Worm (Caenorhabditis elegans) whole organism, dauer: ENCODE results near the gene C03H5.9.

Experiments
- unc-62 ChIP-seq: sonication (generic microtip); optimal IDR thresholded peaks from 2 replicates; lab custom pipeline; 2017; ENCODE audit warnings: missing biosample characterization, missing genetic modification reagents, missing genetic modification characterization

C03H5.9 gene

DNA sequence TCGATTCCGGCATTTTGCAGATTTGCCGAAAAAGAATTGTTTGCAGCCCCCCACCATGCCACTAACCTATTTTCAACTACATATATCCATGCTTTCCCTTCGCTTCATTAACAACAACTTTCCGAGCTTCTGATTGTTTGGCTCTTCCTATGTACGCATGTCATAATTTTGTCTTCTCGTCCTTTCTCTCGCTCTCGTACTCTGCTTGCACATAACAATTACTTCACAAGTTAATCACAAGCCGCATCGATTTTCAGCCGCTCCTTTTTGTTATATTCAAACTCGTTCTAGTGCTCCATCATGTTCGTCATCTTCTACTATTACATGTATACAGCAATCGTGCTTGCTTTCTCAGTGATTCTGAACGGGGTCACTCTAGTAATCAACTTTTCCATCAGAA is at the start of gene C03H5.9:
Gene C03H5.9 (plus strand): TSS at position 301 of the 400 bp plus-strand sequence.
- no peak for TF ChIP-seq unc-62 (GFP tag; lab: Kevin White, UChicago)

DNA sequence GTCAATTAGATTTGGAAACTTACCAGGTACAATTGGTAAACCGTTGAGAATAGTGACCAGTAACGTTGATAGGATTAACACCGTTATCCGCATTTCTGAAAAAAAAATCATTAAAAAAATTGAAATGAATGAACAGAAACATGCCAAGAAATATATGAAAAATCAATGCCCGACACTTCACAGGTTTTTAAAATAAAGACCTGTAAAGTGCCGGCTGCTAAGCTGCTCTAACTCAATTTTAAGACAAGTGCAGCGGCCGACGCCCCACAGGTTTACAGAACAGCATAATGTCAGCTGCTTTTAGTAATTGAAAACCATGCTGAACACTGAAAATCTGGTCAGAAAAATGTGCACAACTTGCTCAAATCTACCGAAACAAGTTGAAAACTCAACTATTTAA is 46.0 kb upstream of the C03H5.9 start, which contains the start of gene cbn-1:
Gene cbn-1 (minus strand): TSS at position 101 of the 400 bp plus-strand sequence.
- TF ChIP-seq unc-62 (GFP tag; lab: Kevin White, UChicago), result no peak

DNA sequence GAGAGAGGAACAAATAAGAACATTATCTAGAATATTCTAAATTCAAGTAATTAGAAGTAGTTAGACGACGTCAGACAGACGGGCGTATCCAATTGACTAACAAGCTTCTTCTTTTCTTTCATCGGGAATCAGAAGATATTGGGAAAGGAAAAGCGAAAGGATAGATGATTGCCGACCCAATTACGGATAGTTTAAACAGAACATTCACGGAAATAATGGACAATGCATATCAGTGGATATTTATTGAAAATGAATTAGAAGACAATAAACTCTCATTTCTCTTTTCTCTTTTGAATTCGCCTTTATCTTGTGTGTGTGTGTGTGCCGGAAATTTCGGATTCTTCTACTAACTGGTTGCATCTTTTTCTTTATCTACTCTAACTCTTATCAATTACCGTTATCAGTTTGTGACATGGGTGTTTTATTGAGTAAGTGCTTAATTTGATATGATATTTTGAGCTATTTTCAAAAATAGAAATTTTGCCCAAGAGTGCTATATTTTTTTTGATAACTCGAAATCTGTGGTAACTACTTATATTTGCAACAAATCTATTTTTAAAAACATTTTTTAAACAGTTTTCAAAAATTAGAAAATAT is 44.5 kb upstream of the C03H5.9 start:
- no peak for TF ChIP-seq unc-62 (GFP tag; lab: Kevin White, UChicago)

DNA sequence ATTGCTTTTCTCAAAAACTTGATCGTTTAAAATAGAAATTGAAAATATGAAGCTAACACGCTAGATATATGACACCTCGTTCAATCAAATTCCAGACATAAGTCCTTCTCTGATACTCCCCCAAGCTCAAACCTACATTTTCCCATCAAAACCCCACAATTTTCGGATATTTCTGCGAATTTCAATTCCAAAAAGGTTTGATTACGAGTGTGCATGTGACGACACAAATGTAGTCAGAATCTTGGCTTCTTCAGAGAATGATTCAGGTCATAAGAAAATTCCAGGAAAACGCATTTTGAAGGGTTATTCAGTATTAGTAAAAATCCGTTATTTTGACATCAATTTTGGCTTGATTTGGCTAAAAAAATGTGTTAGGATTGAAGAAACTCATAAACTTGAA is 43.6 kb upstream of the C03H5.9 start:
- no peak for TF ChIP-seq unc-62 (GFP tag; lab: Kevin White, UChicago)

DNA sequence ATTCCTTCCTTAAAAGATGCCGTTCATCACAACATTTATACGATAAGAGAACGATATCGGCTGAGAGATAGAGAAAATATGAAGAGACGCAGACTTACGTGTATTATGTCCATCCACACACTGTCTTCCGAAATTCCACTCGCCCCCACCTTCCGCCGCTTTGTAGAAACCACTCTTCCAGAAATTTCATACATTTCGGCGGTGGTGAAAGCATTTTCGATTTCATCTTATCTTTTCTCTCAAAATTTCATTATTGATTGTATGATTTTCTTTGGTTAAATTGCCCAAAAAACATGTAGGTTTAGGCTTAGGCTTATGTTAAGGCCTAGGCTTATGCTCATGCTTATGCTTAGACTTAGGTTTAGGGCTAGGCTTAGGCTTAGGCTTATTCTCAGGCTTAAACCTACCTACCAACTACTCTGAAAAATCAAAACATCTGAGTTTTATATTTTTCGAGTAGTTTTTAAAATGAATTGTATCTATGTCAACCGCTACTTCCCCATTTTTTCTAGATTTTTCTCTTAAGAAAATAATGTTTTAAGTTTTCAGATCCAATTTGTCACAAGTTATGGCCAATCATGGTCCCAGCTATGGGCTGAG is 41.1 kb upstream of the C03H5.9 start, which contains the start of gene cpn-2:
Gene cpn-2 (plus strand): TSS at position 550 of the 600 bp plus-strand sequence.
- TF ChIP-seq unc-62 (GFP tag; lab: Kevin White, UChicago), result no peak

DNA sequence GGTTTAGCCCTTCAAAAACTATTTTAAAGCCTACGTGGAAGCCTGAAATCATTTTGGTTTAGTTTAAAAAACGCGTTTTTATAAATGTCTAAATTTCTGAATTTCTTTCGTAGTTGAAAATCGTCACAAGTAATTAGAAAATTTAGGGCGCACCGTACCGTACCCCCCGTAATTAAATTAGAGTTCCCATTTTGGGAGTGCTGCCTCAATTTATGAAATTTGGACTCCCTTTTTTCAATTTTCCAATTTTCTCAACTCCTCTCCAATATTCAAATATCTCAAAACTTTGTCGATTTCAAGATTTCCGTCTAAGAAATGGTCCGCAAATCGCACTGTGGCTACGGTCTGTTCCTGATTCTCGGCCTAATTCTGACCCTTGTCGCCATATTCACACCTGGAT is 38.2 kb upstream of the C03H5.9 start, which contains the start of gene clc-31:
Gene clc-31 (plus strand): TSS at position 301 of the 400 bp plus-strand sequence.
- no peak for TF ChIP-seq unc-62 (GFP tag; lab: Kevin White, UChicago)

DNA sequence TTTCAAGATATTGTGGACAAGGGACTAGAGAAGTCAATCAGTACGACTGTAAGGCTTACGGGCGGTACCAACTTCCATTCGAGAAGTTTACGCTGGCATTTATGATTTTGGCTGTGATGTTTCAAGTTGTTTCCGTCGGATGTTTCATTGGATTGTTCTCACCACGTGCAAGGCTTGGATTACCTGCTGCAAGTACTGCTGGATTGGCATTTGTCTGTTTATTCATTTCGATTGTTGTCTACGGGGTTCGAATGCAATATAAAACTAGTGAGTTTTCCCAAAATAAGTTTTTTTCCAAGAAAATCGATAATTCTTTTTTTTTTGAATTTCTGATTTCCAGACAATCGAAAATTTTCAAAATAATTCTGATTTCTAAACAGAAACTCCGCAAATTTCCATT is 37.7 kb upstream of the C03H5.9 start:
- TF ChIP-seq unc-62 (GFP tag; lab: Kevin White, UChicago), result no peak

DNA sequence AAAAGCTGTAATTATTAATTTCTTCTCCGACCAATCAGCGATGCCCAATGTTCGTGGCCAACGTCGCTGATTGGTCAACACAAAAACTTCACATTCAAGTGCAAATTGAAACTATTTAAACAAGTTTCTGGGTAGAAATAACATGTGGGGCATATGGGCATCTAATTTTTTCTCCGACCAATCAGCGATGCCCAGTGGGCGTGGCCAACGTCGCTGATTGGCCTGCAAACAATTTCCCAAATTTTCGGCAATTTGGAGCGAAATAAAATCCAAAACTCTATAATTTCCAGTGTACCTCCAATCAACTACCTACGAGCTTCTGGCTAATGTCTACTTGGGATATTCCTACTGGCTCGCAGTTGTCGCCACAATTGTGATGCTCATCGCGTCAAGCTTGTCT is 37.2 kb upstream of the C03H5.9 start:
- no peak for TF ChIP-seq unc-62 (GFP tag; lab: Kevin White, UChicago)

DNA sequence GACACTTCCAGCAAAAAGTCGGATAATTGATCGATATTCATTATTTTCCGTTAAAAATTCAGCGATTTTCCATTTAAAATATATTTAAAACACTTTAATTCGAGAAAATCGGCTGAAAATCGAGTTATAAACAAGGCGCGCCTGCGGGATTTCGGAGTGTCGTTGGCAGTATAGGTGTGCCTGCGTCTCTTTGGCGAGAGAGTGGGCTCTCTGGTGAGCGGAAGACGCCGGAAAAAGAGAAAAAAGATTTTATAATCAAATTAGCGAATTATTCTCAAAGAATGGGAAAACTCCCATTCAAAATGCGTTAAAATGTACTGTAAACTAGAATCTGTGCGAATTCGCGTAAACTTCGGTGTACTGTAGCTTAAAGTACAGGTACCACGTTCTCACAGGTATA is 30.7 kb upstream of the C03H5.9 start, which contains the start of gene D1069.3:
Gene D1069.3 (minus strand): TSS at position 158 of the 400 bp plus-strand sequence.
- no peak for TF ChIP-seq unc-62 (GFP tag; lab: Kevin White, UChicago)

DNA sequence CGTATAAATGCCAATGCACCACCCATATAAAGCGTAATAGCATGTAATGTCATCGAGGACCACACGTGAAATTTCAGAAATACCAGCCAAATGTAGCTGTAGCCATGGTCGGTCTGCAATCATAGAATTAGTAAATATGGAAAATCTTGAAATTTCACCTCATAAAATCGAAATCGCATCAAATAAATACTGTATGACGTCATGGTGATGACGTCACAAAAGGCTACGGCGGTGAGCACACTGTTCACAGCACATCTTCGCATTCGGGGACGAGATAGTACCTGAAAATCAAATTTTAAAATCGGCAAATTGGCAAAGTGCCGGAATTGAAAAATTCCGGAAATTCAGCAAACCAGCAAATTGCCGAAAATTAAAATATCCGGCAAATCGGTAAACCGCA is 28.7 kb upstream of the C03H5.9 start:
- no peak for TF ChIP-seq unc-62 (GFP tag; lab: Kevin White, UChicago)

DNA sequence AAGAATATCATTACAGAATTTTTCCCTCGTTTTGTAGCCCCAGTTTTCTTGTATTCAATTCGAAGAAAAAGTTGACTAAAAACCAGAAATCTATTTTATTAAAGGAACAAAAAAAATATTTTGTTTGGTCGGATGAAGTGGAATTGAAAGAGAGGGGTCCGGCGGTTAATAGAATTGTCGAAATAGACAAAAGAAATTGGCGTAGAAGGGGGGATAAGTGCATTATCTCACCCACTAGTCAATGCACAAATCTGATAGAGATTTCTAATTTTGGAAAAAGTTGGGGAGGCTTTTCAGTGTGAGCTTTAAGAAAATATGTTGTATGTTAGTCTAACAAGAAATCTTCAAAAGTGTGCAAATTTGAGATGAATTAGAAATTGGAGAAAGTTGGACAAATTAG is 24.0 kb upstream of the C03H5.9 start:
- TF ChIP-seq unc-62 (GFP tag; lab: Kevin White, UChicago), result no peak

DNA sequence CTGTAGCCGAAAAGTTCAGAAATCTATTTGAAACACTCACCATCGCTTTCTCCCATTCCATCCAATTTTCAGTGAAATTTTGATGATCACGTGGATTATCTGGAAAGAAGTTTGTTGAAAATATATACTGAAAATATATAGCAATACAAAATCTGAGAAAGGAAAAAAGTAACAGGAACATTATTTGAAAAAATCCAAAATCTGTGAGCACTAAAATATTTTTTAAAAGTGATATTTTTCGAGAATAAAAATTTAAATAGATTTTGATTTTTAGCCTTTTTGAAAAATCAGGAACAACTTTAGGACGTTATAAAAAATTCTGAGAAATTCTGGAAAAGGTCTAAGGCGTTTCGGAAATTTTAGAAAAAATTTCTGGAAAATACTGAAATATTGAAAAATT is 21.5 kb upstream of the C03H5.9 start, which contains the start of gene dmsr-4:
Gene dmsr-4 (minus strand): TSS at position 101 of the 400 bp plus-strand sequence.
- TF ChIP-seq unc-62 (GFP tag; lab: Kevin White, UChicago), result no peak

DNA sequence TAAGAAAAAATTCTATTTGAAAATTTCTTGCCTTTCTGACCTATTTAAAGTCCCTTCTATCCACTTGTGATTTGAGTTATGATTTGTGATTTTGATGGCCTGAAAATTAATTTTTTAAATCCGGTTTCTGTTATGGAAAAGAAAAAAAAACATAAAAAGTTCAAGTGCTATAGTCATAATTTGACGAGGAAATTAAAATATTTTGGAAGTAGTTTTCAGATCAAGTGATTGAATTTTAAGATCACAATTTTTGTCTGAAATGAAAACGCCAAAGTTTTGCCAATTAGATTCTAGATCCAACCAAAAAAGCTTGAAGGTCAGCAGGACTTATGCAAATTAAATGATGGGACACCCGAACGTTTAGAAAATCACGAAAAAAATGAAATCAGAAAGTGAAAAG is 11.0 kb upstream of the C03H5.9 start, which contains the start of gene ptr-3:
Gene ptr-3 (minus strand): TSS at position 101 of the 400 bp plus-strand sequence.
- no peak for TF ChIP-seq unc-62 (GFP tag; lab: Kevin White, UChicago)

DNA sequence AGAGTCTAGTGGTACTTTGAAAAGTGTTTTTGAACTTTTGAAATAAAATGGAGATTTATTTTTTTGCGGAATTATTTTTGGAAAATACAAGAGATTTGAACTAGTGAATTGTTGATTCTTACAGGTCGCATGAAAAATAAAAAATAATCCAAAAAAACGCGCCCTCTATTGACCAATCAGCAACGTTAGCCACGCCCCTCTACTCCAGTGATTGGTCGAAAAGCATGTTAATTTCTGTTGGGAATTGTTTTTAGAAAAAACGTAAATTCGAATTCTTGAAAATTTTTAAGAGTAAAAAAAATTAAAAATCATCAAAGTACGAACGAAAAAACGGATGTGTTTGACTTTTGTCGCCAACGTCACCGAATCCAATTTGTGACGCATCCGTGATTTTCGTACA is 8.1 kb upstream of the C03H5.9 start:
- TF ChIP-seq unc-62 (GFP tag; lab: Kevin White, UChicago), result no peak

DNA sequence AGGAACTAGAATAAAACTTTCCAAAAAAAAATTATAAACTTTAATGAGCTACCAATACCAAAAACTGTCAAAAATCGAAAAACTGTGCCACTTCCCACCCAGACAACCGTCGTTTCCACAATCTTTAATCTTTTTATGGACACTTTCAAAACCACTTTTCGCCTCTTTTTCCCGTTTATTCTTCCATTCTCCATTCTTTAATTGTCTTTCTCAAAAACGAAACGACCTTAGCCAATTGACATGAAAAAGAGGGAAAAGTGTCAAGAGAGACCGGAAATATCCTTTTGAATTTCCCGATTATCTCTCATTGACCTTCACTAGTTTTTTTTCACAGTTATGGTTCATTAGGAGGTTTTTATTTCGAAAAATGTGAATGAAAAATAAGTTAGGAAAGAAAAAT is 6.9 kb upstream of the C03H5.9 start:
- TF ChIP-seq unc-62 (GFP tag; lab: Kevin White, UChicago), result no peak

DNA sequence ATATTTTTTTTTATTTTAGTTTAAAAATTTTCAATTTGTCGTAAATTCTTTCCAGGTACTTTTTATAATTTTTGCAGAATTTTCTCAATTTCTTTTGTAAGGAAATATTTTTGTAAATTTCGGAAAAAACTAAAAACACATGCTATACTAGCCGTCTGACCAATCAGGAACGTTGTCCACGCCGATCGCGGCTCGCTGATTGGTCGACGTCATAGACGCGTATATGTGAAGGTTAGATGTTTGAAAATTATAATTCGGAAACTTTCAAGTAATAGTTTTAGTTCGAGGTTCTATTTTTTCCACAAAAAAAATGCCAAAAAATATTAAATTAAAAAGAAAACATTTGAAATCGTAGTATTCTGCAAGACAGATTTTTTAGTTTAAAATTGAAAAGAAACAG is 6.2 kb upstream of the C03H5.9 start:
- TF ChIP-seq unc-62 (GFP tag; lab: Kevin White, UChicago), result no peak

DNA sequence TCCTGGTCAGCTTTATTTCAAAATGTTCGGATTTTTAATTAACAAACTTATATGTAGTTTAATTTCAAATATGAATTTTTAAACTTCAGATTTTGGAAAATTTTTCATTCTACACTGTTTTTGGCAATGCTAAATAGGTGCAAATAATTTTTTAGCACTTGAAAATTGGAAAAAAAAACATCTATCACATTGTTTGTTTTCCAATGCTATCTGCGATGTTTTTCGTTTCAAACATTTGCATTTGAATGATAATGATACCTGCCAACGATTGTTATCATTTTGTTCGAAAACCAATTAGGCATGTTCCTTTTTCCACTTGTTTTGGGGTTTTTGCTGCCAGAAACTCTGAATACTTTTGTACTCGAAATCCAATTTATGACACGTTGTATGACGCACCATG is 3.5 kb upstream of the C03H5.9 start, which contains the start of gene C03H5.4:
Gene C03H5.4 (plus strand): TSS at position 301 of the 400 bp plus-strand sequence.
- no peak for TF ChIP-seq unc-62 (GFP tag; lab: Kevin White, UChicago)
